Worm (Caenorhabditis elegans) whole organism, young adult: ENCODE results near the gene C04E12.4.

ENCODE experiments used
- C17E4.6 ChIP-seq: fragments of 200-800 bp; sonication (Bioruptor generic); IDR thresholded peaks from 2 replicates; pipeline ENCODE4 v1.3.6; 2022; ENCODE audit warnings: missing genetic modification reagents, missing genetic modification characterization, missing compliant biosample characterization
- F37B4.10 ChIP-seq: fragments of 200-800 bp; sonication (Bioruptor generic); IDR thresholded peaks from 2 replicates; pipeline ENCODE4 v1.3.6; 2022; ENCODE audit warnings: missing genetic modification characterization, missing compliant biosample characterization
- F39B2.1 ChIP-seq: fragments of 200-800 bp; sonication (Bioruptor generic); IDR thresholded peaks from 2 replicates; pipeline ENCODE4 v1.3.6; 2022; ENCODE audit warnings: missing genetic modification reagents, missing genetic modification characterization, missing compliant biosample characterization
- F57C9.4 ChIP-seq: sonication (generic microtip); optimal IDR thresholded peaks from 2 replicates; lab custom pipeline; 2017; ENCODE audit warnings: mild to moderate bottlenecking, missing genetic modification characterization, missing compliant biosample characterization
- K11D2.4 ChIP-seq: fragments of 200-800 bp; sonication (Bioruptor generic); IDR thresholded peaks from 2 replicates; pipeline ENCODE4 v1.3.6; 2022; ENCODE audit warnings: missing genetic modification reagents, missing genetic modification characterization, missing compliant biosample characterization
- K12H6.12 ChIP-seq: fragments of 200-800 bp; sonication (Bioruptor generic); optimal IDR thresholded peaks from 2 replicates; lab custom pipeline; 2018; ENCODE audit warnings: mild to moderate bottlenecking, missing genetic modification characterization, missing compliant biosample characterization
- Y53F4B.3 ChIP-seq: fragments of 200-800 bp; sonication (Bioruptor generic); IDR thresholded peaks from 2 replicates; pipeline ENCODE4 v1.3.6; 2022; ENCODE audit warnings: missing genetic modification reagents, missing genetic modification characterization, missing compliant biosample characterization
- Y53G8AR.9 ChIP-seq: fragments of 200-800 bp; sonication (Bioruptor generic); conservative IDR thresholded peaks from 2 replicates; pipeline ENCODE4 v1.3.6; 2022; ENCODE audit warnings: missing genetic modification reagents, missing genetic modification characterization, missing compliant biosample characterization
- Y56A3A.18 ChIP-seq: fragments of 200-800 bp; sonication (Bioruptor generic); IDR thresholded peaks from 2 replicates; pipeline ENCODE4 v1.3.6; 2022; ENCODE audit warnings: missing genetic modification reagents, missing genetic modification characterization, missing compliant biosample characterization
- Y79H2A.3 ChIP-seq: fragments of 200-800 bp; sonication (Bioruptor generic); conservative IDR thresholded peaks from 2 replicates; pipeline ENCODE4 v1.3.6; 2022; ENCODE audit warnings: missing genetic modification reagents, missing genetic modification characterization, missing compliant biosample characterization
- ZK185.1 ChIP-seq: sonication (generic microtip); optimal IDR thresholded peaks from 2 replicates; lab custom pipeline; 2016; ENCODE audit warnings: mild to moderate bottlenecking, missing genetic modification characterization, missing compliant biosample characterization; ENCODE audit not compliant: poor library complexity, severe bottlenecking
- atf-7 ChIP-seq: sonication (generic microtip); optimal IDR thresholded peaks from 2 replicates; lab custom pipeline; 2017; ENCODE audit warnings: mild to moderate bottlenecking, missing genetic modification characterization, missing compliant biosample characterization
- athp-1 ChIP-seq: sonication (generic microtip); optimal IDR thresholded peaks from 2 replicates; lab custom pipeline; 2017; ENCODE audit warnings: mild to moderate bottlenecking, missing genetic modification characterization, missing compliant biosample characterization
- attf-3 ChIP-seq: fragments of 200-800 bp; sonication (Bioruptor generic); conservative IDR thresholded peaks from 2 replicates; pipeline ENCODE4 v1.3.6; 2022; ENCODE audit warnings: missing genetic modification reagents, missing genetic modification characterization, missing compliant biosample characterization
- attf-6 ChIP-seq: fragments of 200-800 bp; sonication (Bioruptor generic); IDR thresholded peaks from 2 replicates; pipeline ENCODE4 v1.3.6; 2022; ENCODE audit warnings: missing genetic modification reagents, missing genetic modification characterization, missing compliant biosample characterization
- ceh-100 ChIP-seq: fragments of 200-800 bp; sonication (Bioruptor generic); IDR thresholded peaks from 2 replicates; pipeline ENCODE4 v1.3.6; 2022; ENCODE audit warnings: missing genetic modification reagents, missing genetic modification characterization, missing compliant biosample characterization
- ceh-79 ChIP-seq: sonication (generic microtip); optimal IDR thresholded peaks from 2 replicates; lab custom pipeline; 2017; ENCODE audit warnings: mild to moderate bottlenecking, missing genetic modification characterization, missing compliant biosample characterization
- chd-7 ChIP-seq: sonication (generic microtip); optimal IDR thresholded peaks from 2 replicates; lab custom pipeline; 2016; ENCODE audit warnings: mild to moderate bottlenecking, missing genetic modification characterization, moderate library complexity, missing compliant biosample characterization
- dox-1 ChIP-seq: fragments of 200-800 bp; sonication (Bioruptor generic); IDR thresholded peaks from 2 replicates; pipeline ENCODE4 v1.3.6; 2022; ENCODE audit warnings: missing genetic modification reagents, missing genetic modification characterization, missing compliant biosample characterization
- efl-1 ChIP-seq: fragments of 150-350 bp; optimal IDR thresholded peaks from 2 replicates; lab custom pipeline; 2014; ENCODE audit warnings: missing biosample characterization, missing genetic modification reagents, missing genetic modification characterization
- egl-44 ChIP-seq: fragments of 200-800 bp; sonication (Bioruptor generic); IDR thresholded peaks from 2 replicates; pipeline ENCODE4 v1.3.6; 2022; ENCODE audit warnings: missing genetic modification reagents, missing genetic modification characterization, missing compliant biosample characterization
- ekl-4 ChIP-seq: fragments of 200-800 bp; sonication (Bioruptor generic); IDR thresholded peaks from 2 replicates; pipeline ENCODE4 v1.3.6; 2022; ENCODE audit warnings: missing genetic modification reagents, missing genetic modification characterization, missing compliant biosample characterization
- hlh-12 ChIP-seq: sonication (generic microtip); optimal IDR thresholded peaks from 2 replicates; lab custom pipeline; 2016; ENCODE audit warnings: missing genetic modification characterization, missing compliant biosample characterization
- hmg-20 ChIP-seq: fragments of 200-800 bp; sonication (Bioruptor generic); IDR thresholded peaks from 2 replicates; pipeline ENCODE4 v1.3.6; 2022; ENCODE audit warnings: missing genetic modification reagents, missing genetic modification characterization, missing compliant biosample characterization
- lag-1 ChIP-seq: fragments of 200-800 bp; sonication (Bioruptor generic); IDR thresholded peaks from 2 replicates; pipeline ENCODE4 v1.3.6; 2022; ENCODE audit warnings: missing genetic modification reagents, missing genetic modification characterization, missing compliant biosample characterization
- let-607 ChIP-seq, 2 experiments: fragments of 200-800 bp in 1 of 2; sonication (Bioruptor generic) in 1 of 2; sonication (generic microtip) in 1 of 2; optimal IDR thresholded peaks; 2 replicates each; lab custom pipeline; 2016 to 2018; ENCODE audit warnings: mild to moderate bottlenecking in 2 of 2, missing compliant biosample characterization in 2 of 2, missing genetic modification characterization in 2 of 2, moderate library complexity in 2 of 2, missing genotype in 1 of 2
- lin-26 ChIP-seq: fragments of 200-800 bp; sonication (Bioruptor generic); IDR thresholded peaks from 2 replicates; pipeline ENCODE4 v1.3.6; 2022; ENCODE audit warnings: missing genetic modification reagents, missing genetic modification characterization, missing compliant biosample characterization
- lin-54 ChIP-seq: fragments of 200-800 bp; sonication (Bioruptor generic); optimal IDR thresholded peaks from 2 replicates; lab custom pipeline; 2018; ENCODE audit warnings: mild to moderate bottlenecking, missing genetic modification characterization, missing compliant biosample characterization
- lir-1 ChIP-seq: fragments of 200-800 bp; sonication (Bioruptor generic); conservative IDR thresholded peaks from 2 replicates; pipeline ENCODE4 v1.3.6; 2022; ENCODE audit warnings: missing genetic modification reagents, missing genetic modification characterization, missing compliant biosample characterization
- lsy-27 ChIP-seq: sonication (generic microtip); optimal IDR thresholded peaks from 2 replicates; lab custom pipeline; 2017; ENCODE audit warnings: missing genetic modification characterization, mild to moderate bottlenecking, missing compliant biosample characterization, antibody characterized with exemption, missing genotype, borderline replicate concordance; ENCODE audit not compliant: insufficient read depth
- madf-10 ChIP-seq: sonication (generic microtip); optimal IDR thresholded peaks from 2 replicates; lab custom pipeline; 2016; ENCODE audit warnings: mild to moderate bottlenecking, missing genetic modification characterization, missing compliant biosample characterization
- nfyb-1 ChIP-seq: fragments of 200-800 bp; sonication (Bioruptor generic); IDR thresholded peaks from 2 replicates; pipeline ENCODE4 v1.3.6; 2022; ENCODE audit warnings: missing genetic modification reagents, missing genetic modification characterization, missing compliant biosample characterization
- nhr-27 ChIP-seq: fragments of 200-800 bp; sonication (Bioruptor generic); optimal IDR thresholded peaks from 2 replicates; lab custom pipeline; 2018; ENCODE audit warnings: mild to moderate bottlenecking, missing genetic modification characterization, moderate library complexity, missing compliant biosample characterization
- pbrm-1 ChIP-seq: fragments of 200-800 bp; sonication (Bioruptor generic); IDR thresholded peaks from 2 replicates; pipeline ENCODE4 v1.3.6; 2022; ENCODE audit warnings: missing genetic modification reagents, missing genetic modification characterization, missing compliant biosample characterization
- rcor-1 ChIP-seq: fragments of 200-800 bp; sonication (Bioruptor generic); IDR thresholded peaks from 2 replicates; pipeline ENCODE4 v1.3.6; 2022; ENCODE audit warnings: missing genetic modification reagents, missing genetic modification characterization, missing compliant biosample characterization
- sdz-38 ChIP-seq: sonication (generic microtip); optimal IDR thresholded peaks from 2 replicates; lab custom pipeline; 2016; ENCODE audit warnings: missing genotype, missing genetic modification characterization, missing compliant biosample characterization
- snpc-3.4 ChIP-seq: sonication (generic microtip); optimal IDR thresholded peaks from 2 replicates; lab custom pipeline; 2017; ENCODE audit warnings: missing genetic modification characterization, mild to moderate bottlenecking, missing compliant biosample characterization, antibody characterized with exemption, moderate library complexity, missing genotype, missing genetic modification reagents
- snpc-4 ChIP-seq, 5 experiments: fragments of 150-350 bp in 1 of 5; sonication (generic microtip) in 4 of 5; optimal IDR thresholded peaks; 2 replicates each; lab custom pipeline; 2014 to 2018; ENCODE audit warnings: missing genetic modification characterization in 5 of 5, missing biosample characterization in 3 of 5, antibody characterized with exemption in 2 of 5, mild to moderate bottlenecking in 2 of 5, missing compliant biosample characterization in 2 of 5, missing genotype in 2 of 5, moderate library complexity in 2 of 5, missing genetic modification reagents in 1 of 5
- somi-1 ChIP-seq: fragments of 200-800 bp; sonication (Bioruptor generic); optimal IDR thresholded peaks from 2 replicates; lab custom pipeline; 2018; ENCODE audit warnings: mild to moderate bottlenecking, missing genetic modification characterization, missing compliant biosample characterization
- tbp1 ChIP-seq: fragments of 200-800 bp; sonication (Bioruptor generic); optimal IDR thresholded peaks from 2 replicates; lab custom pipeline; 2018; ENCODE audit warnings: mild to moderate bottlenecking, missing genetic modification characterization, missing compliant biosample characterization
- tbx-9 ChIP-seq: sonication (generic microtip); optimal IDR thresholded peaks from 2 replicates; lab custom pipeline; 2016; ENCODE audit warnings: borderline replicate concordance, missing genetic modification characterization, inconsistent platforms, missing compliant biosample characterization
- unc-62 ChIP-seq: fragments of 150-350 bp; optimal IDR thresholded peaks from 2 replicates; lab custom pipeline; 2014; ENCODE audit warnings: missing biosample characterization, missing genetic modification reagents, missing genetic modification characterization
- xnd-1 ChIP-seq: sonication (generic microtip); optimal IDR thresholded peaks from 2 replicates; lab custom pipeline; 2016; ENCODE audit warnings: missing genotype, missing genetic modification reagents, missing genetic modification characterization, missing compliant biosample characterization
- zfh-2 ChIP-seq: fragments of 200-800 bp; sonication (Bioruptor generic); conservative IDR thresholded peaks from 2 replicates; pipeline ENCODE4 v1.3.6; 2022; ENCODE audit warnings: missing genetic modification reagents, missing genetic modification characterization, missing compliant biosample characterization
- ztf-25 ChIP-seq: fragments of 200-800 bp; sonication (Bioruptor generic); IDR thresholded peaks from 2 replicates; pipeline ENCODE4 v1.3.6; 2022; ENCODE audit warnings: missing genetic modification reagents, missing genetic modification characterization, missing compliant biosample characterization
- ztf-26 ChIP-seq: sonication (generic microtip); optimal IDR thresholded peaks from 2 replicates; lab custom pipeline; 2017; ENCODE audit warnings: missing genetic modification characterization, missing compliant biosample characterization

C04E12.4 gene

DNA sequence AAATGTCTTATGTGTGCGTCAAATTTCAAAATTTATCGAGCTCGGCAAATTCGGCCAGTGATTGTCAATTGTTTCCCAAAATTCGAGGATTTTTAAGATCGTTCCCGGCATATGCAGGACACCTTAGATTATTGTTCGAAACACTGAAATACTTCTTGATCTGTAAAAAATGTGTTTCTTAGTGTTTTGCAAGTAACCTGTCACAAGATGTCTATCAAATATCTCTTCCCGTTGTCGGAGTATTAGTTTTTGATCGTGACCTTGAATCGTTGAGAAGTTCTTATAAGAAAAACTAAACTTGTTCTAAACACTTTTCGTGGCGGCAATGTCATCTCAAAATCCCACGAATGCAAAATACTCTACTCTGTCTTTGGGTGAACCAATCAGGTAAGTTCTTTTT, at the start of gene C04E12.4:
TSS of gene C04E12.4 (plus strand) at position 301 of the 400 bp plus-strand sequence.
- TF ChIP-seq somi-1 (GFP tag; lab: Kevin White, UChicago), result no peak
- TF ChIP-seq efl-1, result no peak
- TF ChIP-seq hlh-12 (tag; lab: Kevin White, UChicago), result no peak
- TF ChIP-seq ekl-4 (GFP tag; lab: Robert Waterston, UW), result no peak
- no peak for TF ChIP-seq K11D2.4 (GFP tag; lab: Robert Waterston, UW)
- no peak for TF ChIP-seq lir-1 (GFP tag; lab: Robert Waterston, UW)
- no peak for TF ChIP-seq Y79H2A.3 (GFP tag; lab: Robert Waterston, UW)
- no peak for TF ChIP-seq unc-62 (GFP tag; lab: Kevin White, UChicago)
- TF ChIP-seq C17E4.6 (GFP tag; lab: Robert Waterston, UW), result no peak
- no peak for TF ChIP-seq F37B4.10 (GFP tag; lab: Robert Waterston, UW)
- TF ChIP-seq snpc-3.4 (tag; lab: Kevin White, UChicago), result no peak
- TF ChIP-seq lin-26 (GFP tag; lab: Robert Waterston, UW), result no peak
- no peak for TF ChIP-seq let-607 (tag; optimal IDR thresholded peaks at IDR 0.05; lab: Kevin White, UChicago)
- no peak for TF ChIP-seq Y53F4B.3
- no peak for TF ChIP-seq nhr-27 (tag; lab: Kevin White, UChicago)
- TF ChIP-seq F57C9.4 (tag; lab: Kevin White, UChicago), result no peak
- TF ChIP-seq attf-6 (GFP tag; lab: Robert Waterston, UW), result no peak
- TF ChIP-seq ztf-26, result no peak
- no peak for TF ChIP-seq madf-10
- no peak for TF ChIP-seq ceh-79 (tag; lab: Kevin White, UChicago)

DNA sequence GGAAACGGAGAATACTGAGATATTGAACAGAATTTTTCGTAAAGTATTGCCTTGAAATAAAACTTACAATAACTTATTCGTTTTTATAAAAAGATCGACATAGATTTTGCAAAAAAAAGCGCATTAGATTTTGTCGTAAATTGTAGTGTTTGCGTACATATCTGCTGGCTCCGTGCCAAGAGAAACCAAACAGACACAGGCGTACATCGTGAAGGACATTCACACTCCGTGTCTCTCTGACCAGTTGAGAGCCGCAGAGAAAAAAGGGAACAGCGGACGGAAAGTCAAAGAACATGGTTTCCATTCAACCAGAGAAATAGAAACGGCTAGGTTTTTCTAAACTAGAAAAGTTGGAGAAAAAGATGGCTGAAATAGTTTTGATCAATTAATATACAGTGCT, 47.3 kb upstream of the C04E12.4 start, which contains the start of gene arrd-19:
TSS of gene arrd-19 (minus strand) at position 209 of the 400 bp plus-strand sequence.
- TF ChIP-seq hmg-20, result peak; percentile 52; the same call in 1 of the 2 replicates
- TF ChIP-seq ceh-100 (GFP tag; lab: Robert Waterston, UW), result peak; percentile 48; the same call in 1 of the 2 replicates
- peak; percentile 52 for TF ChIP-seq K12H6.12
- TF ChIP-seq athp-1 (tag; lab: Kevin White, UChicago), result no peak
- TF ChIP-seq unc-62 (GFP tag; lab: Kevin White, UChicago), result no peak
- peak; percentile 51 for TF ChIP-seq ZK185.1 (tag; lab: Kevin White, UChicago)
- no peak for TF ChIP-seq snpc-4 (GFP tag; optimal IDR thresholded peaks at IDR 0.05; lab: Kevin White, UChicago)
- peak in 2 of 4 experiments; percentile 5 to 10 for TF ChIP-seq snpc-4 (tag; optimal IDR thresholded peaks at IDR 0.05; lab: Kevin White, UChicago)
- TF ChIP-seq tbx-9 (tag; lab: Kevin White, UChicago), result no peak
- peak; percentile 73; the same call in 1 of the 2 replicates for TF ChIP-seq nfyb-1 (GFP tag; lab: Robert Waterston, UW)
- TF ChIP-seq ekl-4 (GFP tag; lab: Robert Waterston, UW), result peak; percentile 43; the same call in 1 of the 2 replicates
- no peak for TF ChIP-seq sdz-38 (tag; lab: Kevin White, UChicago)
- TF ChIP-seq lin-54 (GFP tag; lab: Kevin White, UChicago), result peak; percentile 32
- no peak for TF ChIP-seq F39B2.1 (GFP tag; lab: Robert Waterston, UW)
- TF ChIP-seq lin-26 (GFP tag; lab: Robert Waterston, UW), result no peak
- no peak for TF ChIP-seq snpc-3.4 (tag; lab: Kevin White, UChicago)
- peak; percentile 49; the same call in 1 of the 2 replicates for TF ChIP-seq rcor-1 (GFP tag; lab: Robert Waterston, UW)
- peak; percentile 42 for TF ChIP-seq attf-3
- TF ChIP-seq xnd-1 (tag; lab: Kevin White, UChicago), result no peak
- TF ChIP-seq Y53G8AR.9 (GFP tag; lab: Robert Waterston, UW), result peak; percentile 47; the same call in 1 of the 2 replicates
- no peak for TF ChIP-seq atf-7 (tag; lab: Kevin White, UChicago)
- no peak for TF ChIP-seq F57C9.4 (tag; lab: Kevin White, UChicago)
- TF ChIP-seq zfh-2 (GFP tag; lab: Robert Waterston, UW), result peak; percentile 49; the same call in 1 of the 2 replicates
- TF ChIP-seq dox-1, result peak; percentile 97
- TF ChIP-seq chd-7, result peak; percentile 8
- TF ChIP-seq egl-44 (GFP tag; lab: Robert Waterston, UW), result no peak
- TF ChIP-seq lag-1 (GFP tag; lab: Robert Waterston, UW), result 0 out of 2 replicates have a peak, but pooled peaks have one; percentile 64
- TF ChIP-seq Y56A3A.18 (GFP tag; lab: Robert Waterston, UW), result peak; percentile 51; the same call in 1 of the 2 replicates
- peak; percentile 36 for TF ChIP-seq tbp1 (GFP tag; lab: Kevin White, UChicago)
- peak; percentile 66; the same call in 1 of the 2 replicates for TF ChIP-seq pbrm-1 (GFP tag; lab: Robert Waterston, UW)
- no peak for TF ChIP-seq ztf-25
- TF ChIP-seq lsy-27 (tag; lab: Kevin White, UChicago), result no peak
